Fruit fly (Drosophila melanogaster) whole organism, embryonic: ENCODE data around the gene NFAT.

Experiments
- Awh ChIP-seq: fragments of 200-800 bp; sonication (Bioruptor generic); IDR thresholded peaks from 2 replicates; pipeline ENCODE4, ENCODE4 v1.3.6; 2022; ENCODE audit warnings: missing biosample characterization, missing genetic modification characterization
- CG10267 ChIP-seq: fragments of 200-800 bp; sonication (Bioruptor generic); optimal IDR thresholded peaks from 2 replicates; lab custom pipeline; 2018; ENCODE audit warnings: missing biosample characterization, mild to moderate bottlenecking, missing genetic modification characterization, moderate library complexity
- CG10321 ChIP-seq: fragments of 200-800 bp; sonication (Bioruptor generic); IDR thresholded peaks from 2 replicates; pipeline ENCODE4 v1.3.6; 2022; ENCODE audit warnings: missing biosample characterization, missing genetic modification characterization
- CG11723 ChIP-seq: fragments of 200-800 bp; sonication (Bioruptor generic); optimal IDR thresholded peaks from 2 replicates; lab custom pipeline; 2017; ENCODE audit warnings: missing biosample characterization, mild to moderate bottlenecking, missing genetic modification characterization
- CG12769 ChIP-seq: fragments of 200-800 bp; sonication (Bioruptor generic); optimal IDR thresholded peaks from 2 replicates; lab custom pipeline; 2019; ENCODE audit warnings: missing biosample characterization, mild to moderate bottlenecking, missing genetic modification characterization, moderate library complexity
- CG13296 ChIP-seq: fragments of 200-800 bp; sonication (Bioruptor generic); optimal IDR thresholded peaks from 3 replicates; lab custom pipeline; 2018; ENCODE audit warnings: missing biosample characterization, mild to moderate bottlenecking, missing genetic modification characterization
- CG13624 ChIP-seq: fragments of 200-800 bp; sonication (Bioruptor generic); optimal IDR thresholded peaks from 2 replicates; lab custom pipeline; 2016; ENCODE audit warnings: missing biosample characterization, missing genetic modification characterization
- CG2116 ChIP-seq: fragments of 200-800 bp; sonication (Bioruptor generic); optimal IDR thresholded peaks from 3 replicates; lab custom pipeline; 2018; ENCODE audit warnings: missing biosample characterization, mild to moderate bottlenecking, missing genetic modification characterization
- CG34422 ChIP-seq: fragments of 200-800 bp; sonication (Bioruptor generic); IDR thresholded peaks from 3 replicates; pipeline ENCODE4 v1.3.6; 2022; ENCODE audit warnings: missing biosample characterization, missing genetic modification characterization
- CG4707 ChIP-seq: fragments of 200-800 bp; sonication (Bioruptor generic); optimal IDR thresholded peaks from 2 replicates; lab custom pipeline; 2018; ENCODE audit warnings: missing biosample characterization, mild to moderate bottlenecking, missing genetic modification characterization, moderate library complexity
- CG4854 ChIP-seq: fragments of 200-800 bp; sonication (Bioruptor generic); optimal IDR thresholded peaks from 2 replicates; lab custom pipeline; 2016; ENCODE audit warnings: missing biosample characterization, missing genetic modification characterization, inconsistent platforms
- CG5180 ChIP-seq: fragments of 200-800 bp; sonication (Bioruptor generic); optimal IDR thresholded peaks from 3 replicates; lab custom pipeline; 2017; ENCODE audit warnings: missing biosample characterization, missing genetic modification characterization, mild to moderate bottlenecking, moderate library complexity, missing genetic modification reagents
- CG7372 ChIP-seq: fragments of 200-800 bp; sonication (Bioruptor generic); IDR thresholded peaks from 2 replicates; pipeline ENCODE4 v1.3.6; 2022; ENCODE audit warnings: missing biosample characterization, missing genetic modification characterization
- CG7928 ChIP-seq: fragments of 200-800 bp; sonication (Bioruptor generic); optimal IDR thresholded peaks from 2 replicates; lab custom pipeline; 2017; ENCODE audit warnings: missing biosample characterization, mild to moderate bottlenecking, missing genetic modification characterization
- CG9876 ChIP-seq: fragments of 200-800 bp; sonication (Bioruptor generic); optimal IDR thresholded peaks from 2 replicates; lab custom pipeline; 2016; ENCODE audit warnings: missing biosample characterization, missing genetic modification characterization
- Deaf1 ChIP-seq: fragments of 200-800 bp; optimal IDR thresholded peaks from 3 replicates; lab custom pipeline; 2019; ENCODE audit warnings: missing biosample characterization, mild to moderate bottlenecking, missing genetic modification characterization, moderate library complexity
- Dip3 ChIP-seq: fragments of 200-800 bp; sonication (Bioruptor generic); optimal IDR thresholded peaks from 3 replicates; lab custom pipeline; 2016; ENCODE audit warnings: missing biosample characterization, missing genetic modification characterization
- E2f2 ChIP-seq: fragments of 200-800 bp; sonication (Bioruptor generic); IDR thresholded peaks from 2 replicates; pipeline ENCODE4 v1.3.6; 2022; ENCODE audit warnings: missing biosample characterization, missing genetic modification characterization
- HmgZ ChIP-seq: fragments of 200-800 bp; sonication (Bioruptor generic); optimal IDR thresholded peaks from 2 replicates; lab custom pipeline; 2018; ENCODE audit warnings: missing biosample characterization, mild to moderate bottlenecking, missing genetic modification characterization
- Hmx ChIP-seq: fragments of 200-800 bp; sonication (Bioruptor generic); optimal IDR thresholded peaks from 2 replicates; lab custom pipeline; 2016; ENCODE audit warnings: missing biosample characterization, missing genetic modification characterization
- Hsf ChIP-seq: fragments of 200-800 bp; sonication (Bioruptor generic); optimal IDR thresholded peaks from 3 replicates; lab custom pipeline; 2016; ENCODE audit warnings: missing biosample characterization, missing genetic modification characterization
- NK7.1 ChIP-seq: fragments of 200-800 bp; sonication (Bioruptor generic); optimal IDR thresholded peaks from 3 replicates; lab custom pipeline; 2016; ENCODE audit warnings: missing biosample characterization, missing genetic modification characterization
- Oli ChIP-seq: fragments of 200-800 bp; sonication (Bioruptor generic); optimal IDR thresholded peaks from 2 replicates; lab custom pipeline; 2018; ENCODE audit warnings: missing biosample characterization, mild to moderate bottlenecking, missing genetic modification characterization, moderate library complexity
- PHDP ChIP-seq: fragments of 200-800 bp; sonication (Bioruptor generic); optimal IDR thresholded peaks from 3 replicates; lab custom pipeline; 2018; ENCODE audit warnings: missing biosample characterization, mild to moderate bottlenecking, missing genetic modification characterization, moderate library complexity
- Scr ChIP-seq: fragments of 200-800 bp; sonication (Bioruptor generic); IDR thresholded peaks from 2 replicates; pipeline ENCODE4 v1.3.6; 2022; ENCODE audit warnings: missing biosample characterization, missing genetic modification characterization; ENCODE audit not compliant: partially characterized antibody
- Trl ChIP-seq, 3 experiments: fragments of >200 bp in 2 of 3; fragments of 200-800 bp in 1 of 3; sonication (Bioruptor generic) in 1 of 3; optimal IDR thresholded peaks; 2 replicates in 1 of 3; 3 replicates in 2 of 3; lab custom pipeline; 2016 to 2017; ENCODE audit warnings: missing biosample characterization in 1 of 3, missing genetic modification characterization in 1 of 3
- ab ChIP-seq: fragments of 200-800 bp; sonication (Bioruptor generic); optimal IDR thresholded peaks from 2 replicates; lab custom pipeline; 2016; ENCODE audit warnings: missing biosample characterization, missing genetic modification characterization
- ac ChIP-seq: fragments of 200-800 bp; sonication (Bioruptor generic); optimal IDR thresholded peaks from 3 replicates; lab custom pipeline; 2017; ENCODE audit warnings: missing biosample characterization, mild to moderate bottlenecking, missing genetic modification characterization
- bcd ChIP-seq: fragments of 200-800 bp; sonication (Bioruptor generic); optimal IDR thresholded peaks from 2 replicates; lab custom pipeline; 2017; ENCODE audit warnings: missing biosample characterization, mild to moderate bottlenecking, missing genetic modification characterization
- chif ChIP-seq, 2 experiments: fragments of 200-800 bp; sonication (Bioruptor generic); optimal IDR thresholded peaks; 3 replicates each; lab custom pipeline; 2016; ENCODE audit warnings: missing biosample characterization in 2 of 2, missing genetic modification characterization in 2 of 2
- corto ChIP-seq: fragments of 200-800 bp; sonication (Bioruptor generic); optimal IDR thresholded peaks from 2 replicates; lab custom pipeline; 2016; ENCODE audit warnings: missing biosample characterization, mild to moderate bottlenecking, missing genetic modification characterization, moderate library complexity
- cwo ChIP-seq: fragments of 200-800 bp; sonication (Bioruptor generic); optimal IDR thresholded peaks from 3 replicates; lab custom pipeline; 2017; ENCODE audit warnings: missing biosample characterization, missing genetic modification characterization, mild to moderate bottlenecking, moderate library complexity, missing genetic modification reagents
- emc ChIP-seq: fragments of 200-800 bp; sonication (Bioruptor generic); optimal IDR thresholded peaks from 2 replicates; lab custom pipeline; 2016; ENCODE audit warnings: missing biosample characterization, missing genetic modification characterization
- eve ChIP-seq, 2 experiments: fragments of >200 bp; optimal IDR thresholded peaks; 2 replicates each; lab custom pipeline; 2017; ENCODE audit warnings: missing biosample characterization in 2 of 2, missing genetic modification characterization in 2 of 2
- fd64A ChIP-seq: fragments of 200-800 bp; sonication (Bioruptor generic); optimal IDR thresholded peaks from 3 replicates; lab custom pipeline; 2018; ENCODE audit warnings: missing biosample characterization, mild to moderate bottlenecking, missing genetic modification characterization
- gce ChIP-seq: fragments of 200-800 bp; sonication (Bioruptor generic); IDR thresholded peaks from 3 replicates; pipeline ENCODE4 v1.3.6; 2022; ENCODE audit warnings: missing biosample characterization, missing genetic modification characterization
- gro ChIP-seq: fragments of 200-800 bp; sonication (Bioruptor generic); optimal IDR thresholded peaks from 2 replicates; lab custom pipeline; 2016; ENCODE audit warnings: missing biosample characterization, missing genetic modification characterization
- inv ChIP-seq: fragments of 200-800 bp; sonication (Bioruptor generic); IDR thresholded peaks from 2 replicates; pipeline ENCODE4 v1.3.6; 2022; ENCODE audit warnings: missing biosample characterization, missing genetic modification characterization; ENCODE audit not compliant: partially characterized antibody
- jigr1 ChIP-seq: fragments of 200-800 bp; sonication (Bioruptor generic); IDR thresholded peaks from 3 replicates; pipeline ENCODE4 v1.3.6; 2022; ENCODE audit warnings: missing biosample characterization, missing genetic modification characterization
- jing ChIP-seq: fragments of 200-800 bp; sonication (Bioruptor generic); optimal IDR thresholded peaks from 2 replicates; lab custom pipeline; 2018; ENCODE audit warnings: missing biosample characterization, mild to moderate bottlenecking, missing genetic modification characterization
- kay ChIP-seq: fragments of 200-800 bp; sonication (Bioruptor generic); optimal IDR thresholded peaks from 2 replicates; lab custom pipeline; 2016; ENCODE audit warnings: missing biosample characterization, missing genetic modification characterization
- lmd ChIP-seq: fragments of 200-800 bp; sonication (Bioruptor generic); IDR thresholded peaks from 2 replicates; pipeline ENCODE4 v1.3.6; 2022; ENCODE audit warnings: missing biosample characterization, missing genetic modification characterization
- luna ChIP-seq: fragments of 200-800 bp; sonication (Bioruptor generic); optimal IDR thresholded peaks from 2 replicates; lab custom pipeline; 2016; ENCODE audit warnings: missing biosample characterization, missing genetic modification characterization
- odd ChIP-seq: fragments of 200-800 bp; sonication (Bioruptor generic); optimal IDR thresholded peaks from 2 replicates; lab custom pipeline; 2017; ENCODE audit warnings: missing biosample characterization, mild to moderate bottlenecking, missing genetic modification characterization
- pnt ChIP-seq: fragments of 200-800 bp; sonication (Bioruptor generic); optimal IDR thresholded peaks from 3 replicates; lab custom pipeline; 2016; ENCODE audit warnings: missing biosample characterization, missing genetic modification characterization
- ranshi ChIP-seq: fragments of 200-800 bp; sonication (Bioruptor generic); IDR thresholded peaks from 2 replicates; pipeline ENCODE4 v1.3.6; 2022; ENCODE audit warnings: missing biosample characterization, missing genetic modification characterization
- schlank ChIP-seq: fragments of 200-800 bp; sonication (Bioruptor generic); optimal IDR thresholded peaks from 2 replicates; lab custom pipeline; 2018; ENCODE audit warnings: missing biosample characterization, mild to moderate bottlenecking, missing genetic modification characterization
- sens ChIP-seq: fragments of 200-800 bp; sonication (Bioruptor generic); peaks from one replicate; lab custom pipeline; 2016; ENCODE audit warnings: missing biosample characterization, missing genetic modification characterization
- tin ChIP-seq: fragments of 200-800 bp; sonication (Bioruptor generic); optimal IDR thresholded peaks from 3 replicates; lab custom pipeline; 2016; ENCODE audit warnings: missing biosample characterization, missing genetic modification characterization
- trh ChIP-seq: fragments of 200-800 bp; sonication (Bioruptor generic); optimal IDR thresholded peaks from 2 replicates; lab custom pipeline; 2016; ENCODE audit warnings: missing biosample characterization, missing genetic modification characterization
- tup ChIP-seq: fragments of 200-800 bp; sonication (Bioruptor generic); optimal IDR thresholded peaks from 2 replicates; lab custom pipeline; 2016; ENCODE audit warnings: missing biosample characterization, mild to moderate bottlenecking, missing genetic modification characterization, moderate library complexity

NFAT gene

dm6 chrX:13626579-13626894, 2.0 kb downstream of the NFAT start (continued):
- TF ChIP-seq eve (GFP tag; optimal IDR thresholded peaks at IDR 0.05; lab: Kevin White, UChicago) (no peak), pnt (GFP tag; lab: Kevin White, UChicago) (peak; percentile 85), chif (GFP tag; optimal IDR thresholded peaks at IDR 0.05; lab: Kevin White, UChicago) (peak; percentile 60 to 63), Dip3 (peak; percentile 77), Oli (tag; lab: Kevin White, UChicago) (peak; percentile 57), Hsf (GFP tag; lab: Kevin White, UChicago) (peak; percentile 79), cwo (peak; percentile 99), PHDP (tag; lab: Kevin White, UChicago) (peak; percentile 72), CG13624 (GFP tag; lab: Kevin White, UChicago) (peak; percentile 83), sens (GFP tag; lab: Kevin White, UChicago) (peak; percentile 93), CG34422 (peak; percentile 63; the same call in 1 of the 3 replicates), kay (GFP tag; lab: Kevin White, UChicago) (peak; percentile 62), CG11723 (GFP tag; lab: Kevin White, UChicago) (peak; percentile 6), CG12769 (peak; percentile 53), gce (GFP tag; lab: Robert Waterston, UW) (0 out of 3 replicates have a peak, but pooled peaks have one; percentile 24), inv (GFP tag; lab: Robert Waterston, UW) (no peak), CG9876 (GFP tag; lab: Kevin White, UChicago) (peak; percentile 65), ab (peak; percentile 76), CG10267 (peak; percentile 43), CG13296 (GFP tag; lab: Kevin White, UChicago) (peak; percentile 82), CG5180 (GFP tag; lab: Kevin White, UChicago) (peak; percentile 44), CG4854 (GFP tag; lab: Kevin White, UChicago) (peak; percentile 47), ac (GFP tag; lab: Kevin White, UChicago) (no peak), Hmx (GFP tag; lab: Kevin White, UChicago) (peak; percentile 21), corto (GFP tag; lab: Kevin White, UChicago) (no peak), Scr (GFP tag; lab: Robert Waterston, UW) (no peak), emc (GFP tag; lab: Kevin White, UChicago) (peak; percentile 29), CG4707 (GFP tag; lab: Kevin White, UChicago) (peak; percentile 14), Deaf1 (tag; lab: Kevin White, UChicago) (peak; percentile 50), jing (GFP tag; lab: Kevin White, UChicago) (peak; percentile 17), HmgZ (peak; percentile 68), Trl (optimal IDR thresholded peaks at IDR 0.05; lab: Kevin White, UChicago) (no peak), Trl (GFP tag; optimal IDR thresholded peaks at IDR 0.05; lab: Kevin White, UChicago) (peak; percentile 77), CG7372 (GFP tag; lab: Robert Waterston, UW) (peak; percentile 72), E2f2 (peak; percentile 50), fd64A (GFP tag; lab: Kevin White, UChicago) (no peak), schlank (tag; lab: Kevin White, UChicago) (peak; percentile 50), odd (GFP tag; lab: Kevin White, UChicago) (peak; percentile 67), tup (GFP tag; lab: Kevin White, UChicago) (no peak), tin (GFP tag; lab: Kevin White, UChicago) (peak; percentile 73), trh (GFP tag; lab: Kevin White, UChicago) (no peak), bcd (GFP tag; lab: Kevin White, UChicago) (peak; percentile 77), jigr1 (peak; percentile 57; the same call in 1 of the 3 replicates), gro (GFP tag; lab: Kevin White, UChicago) (peak; percentile 86), CG10321 (GFP tag; lab: Robert Waterston, UW) (no peak), CG7928 (GFP tag; lab: Kevin White, UChicago) (peak; percentile 54), luna (peak; percentile 66), NK7.1 (GFP tag; lab: Kevin White, UChicago) (peak; percentile 66), ranshi (peak; percentile 43; the same call in 1 of the 2 replicates), Awh (GFP tag; lab: Robert Waterston, UW) (no peak), CG2116 (GFP tag; lab: Kevin White, UChicago) (peak; percentile 30), lmd (GFP tag; lab: Robert Waterston, UW) (peak; percentile 84)
